Fruit fly (Drosophila melanogaster) whole organism, embryonic: ENCODE measurements around the gene Cpr30F.

Experiments used
- Ada2b ChIP-seq: fragments of 200-800 bp; sonication (Bioruptor generic); IDR thresholded peaks from 2 replicates; pipeline ENCODE4 v1.3.6; 2022; ENCODE audit warnings: missing biosample characterization, missing genetic modification characterization
- Adf1 ChIP-seq: fragments of 200-800 bp; sonication (Bioruptor generic); IDR thresholded peaks from 2 replicates; pipeline ENCODE4 v1.3.6; 2022; ENCODE audit warnings: missing biosample characterization, missing genetic modification characterization
- Atf-2 ChIP-seq: fragments of 200-800 bp; sonication (Bioruptor generic); optimal IDR thresholded peaks from 2 replicates; lab custom pipeline; 2016; ENCODE audit warnings: missing biosample characterization, missing genetic modification characterization
- BtbVII ChIP-seq: fragments of 200-800 bp; sonication (Bioruptor generic); optimal IDR thresholded peaks from 3 replicates; lab custom pipeline; 2017; ENCODE audit warnings: missing biosample characterization, mild to moderate bottlenecking, missing genetic modification characterization
- CG12071 ChIP-seq: fragments of 200-800 bp; sonication (Bioruptor generic); optimal IDR thresholded peaks from 3 replicates; lab custom pipeline; 2018; ENCODE audit warnings: missing biosample characterization, mild to moderate bottlenecking, missing genetic modification characterization
- CG13775 ChIP-seq: fragments of 200-800 bp; sonication (Bioruptor generic); optimal IDR thresholded peaks from 3 replicates; lab custom pipeline; 2017; ENCODE audit warnings: missing biosample characterization, mild to moderate bottlenecking, missing genetic modification characterization
- CG16815 ChIP-seq: fragments of 200-800 bp; sonication (Bioruptor generic); optimal IDR thresholded peaks from 3 replicates; lab custom pipeline; 2017; ENCODE audit warnings: missing biosample characterization, mild to moderate bottlenecking, missing genetic modification characterization
- CG17328 ChIP-seq: fragments of 200-800 bp; sonication (Bioruptor generic); IDR thresholded peaks from 2 replicates; pipeline ENCODE4 v1.3.6; 2022; ENCODE audit warnings: missing biosample characterization, missing genetic modification characterization
- CG34224 ChIP-seq: fragments of 200-800 bp; sonication (Bioruptor generic); IDR thresholded peaks from 3 replicates; pipeline ENCODE4 v1.3.6; 2022; ENCODE audit warnings: missing biosample characterization, missing genetic modification characterization; ENCODE audit not compliant: partially characterized antibody
- CG6254 ChIP-seq: fragments of 200-800 bp; sonication (Bioruptor generic); optimal IDR thresholded peaks from 3 replicates; lab custom pipeline; 2017; ENCODE audit warnings: mild to moderate bottlenecking, missing biosample characterization, missing genetic modification reagents, missing genetic modification characterization
- CG6765 ChIP-seq: fragments of 200-800 bp; sonication (Bioruptor generic); optimal IDR thresholded peaks from 3 replicates; lab custom pipeline; 2017; ENCODE audit warnings: missing biosample characterization, mild to moderate bottlenecking, missing genetic modification characterization
- CG9215 ChIP-seq: fragments of 200-800 bp; sonication (Bioruptor generic); IDR thresholded peaks from 2 replicates; pipeline ENCODE4 v1.3.6; 2022; ENCODE audit warnings: missing biosample characterization, missing genetic modification characterization
- CoRest ChIP-seq: fragments of 200-800 bp; sonication (Bioruptor generic); optimal IDR thresholded peaks from 3 replicates; lab custom pipeline; 2018; ENCODE audit warnings: missing biosample characterization, mild to moderate bottlenecking, missing genetic modification characterization, moderate library complexity
- D19B ChIP-seq: fragments of 200-800 bp; sonication (Bioruptor generic); optimal IDR thresholded peaks from 2 replicates; lab custom pipeline; 2017; ENCODE audit warnings: missing biosample characterization, mild to moderate bottlenecking, missing genetic modification characterization
- Dref ChIP-seq: fragments of 200-800 bp; sonication (Bioruptor generic); IDR thresholded peaks from 2 replicates; pipeline ENCODE4 v1.3.6; 2022; ENCODE audit warnings: missing biosample characterization, missing genetic modification characterization
- H15 ChIP-seq: fragments of 200-800 bp; sonication (Bioruptor generic); IDR thresholded peaks from 3 replicates; pipeline ENCODE4 v1.3.6; 2022; ENCODE audit warnings: missing biosample characterization, missing genetic modification characterization
- Hand ChIP-seq: fragments of 200-800 bp; sonication (Bioruptor generic); optimal IDR thresholded peaks from 2 replicates; lab custom pipeline; 2017; ENCODE audit warnings: mild to moderate bottlenecking, missing biosample characterization, missing genetic modification reagents, missing genetic modification characterization
- HmgZ ChIP-seq: fragments of 200-800 bp; sonication (Bioruptor generic); optimal IDR thresholded peaks from 2 replicates; lab custom pipeline; 2018; ENCODE audit warnings: missing biosample characterization, mild to moderate bottlenecking, missing genetic modification characterization
- Hmx ChIP-seq: fragments of 200-800 bp; sonication (Bioruptor generic); optimal IDR thresholded peaks from 2 replicates; lab custom pipeline; 2016; ENCODE audit warnings: missing biosample characterization, missing genetic modification characterization
- Kr ChIP-seq: fragments of 200-800 bp; sonication (Bioruptor generic); optimal IDR thresholded peaks from 2 replicates; lab custom pipeline; 2017; ENCODE audit warnings: missing biosample characterization, mild to moderate bottlenecking, missing genetic modification characterization
- MTF-1 ChIP-seq: fragments of 200-800 bp; sonication (Bioruptor generic); optimal IDR thresholded peaks from 2 replicates; lab custom pipeline; 2018; ENCODE audit warnings: missing biosample characterization, mild to moderate bottlenecking, missing genetic modification characterization, borderline replicate concordance
- Meics ChIP-seq: fragments of 200-800 bp; sonication (Bioruptor generic); optimal IDR thresholded peaks from 2 replicates; lab custom pipeline; 2017; ENCODE audit warnings: missing biosample characterization, mild to moderate bottlenecking, missing genetic modification characterization
- NFAT ChIP-seq: fragments of 200-800 bp; sonication (Bioruptor generic); IDR thresholded peaks from 2 replicates; pipeline ENCODE4 v1.3.6; 2022; ENCODE audit warnings: missing biosample characterization, missing genetic modification characterization
- Opbp ChIP-seq: fragments of 200-800 bp; sonication (Bioruptor generic); IDR thresholded peaks from 3 replicates; pipeline ENCODE4 v1.3.6; 2022; ENCODE audit warnings: missing biosample characterization, missing genetic modification characterization; ENCODE audit not compliant: partially characterized antibody
- Ptx1 ChIP-seq: fragments of 200-800 bp; sonication (Bioruptor generic); IDR thresholded peaks from 2 replicates; pipeline ENCODE4 v1.3.6; 2022; ENCODE audit warnings: missing biosample characterization, missing genetic modification characterization
- Rx ChIP-seq: fragments of 200-800 bp; sonication (Bioruptor generic); IDR thresholded peaks from 2 replicates; pipeline ENCODE4 v1.3.6; 2022; ENCODE audit warnings: missing biosample characterization, missing genetic modification characterization
- YL-1 ChIP-seq: fragments of 200-800 bp; sonication (Bioruptor generic); optimal IDR thresholded peaks from 3 replicates; lab custom pipeline; 2017; ENCODE audit warnings: missing biosample characterization, mild to moderate bottlenecking, missing genetic modification characterization
- ab ChIP-seq: fragments of 200-800 bp; sonication (Bioruptor generic); optimal IDR thresholded peaks from 2 replicates; lab custom pipeline; 2016; ENCODE audit warnings: missing biosample characterization, missing genetic modification characterization
- ara ChIP-seq: fragments of 200-800 bp; sonication (Bioruptor generic); IDR thresholded peaks from 2 replicates; pipeline ENCODE4 v1.3.6; 2022; ENCODE audit warnings: missing biosample characterization, missing genetic modification characterization
- az2 ChIP-seq: fragments of 200-800 bp; sonication (Bioruptor generic); optimal IDR thresholded peaks from 3 replicates; lab custom pipeline; 2016; ENCODE audit warnings: missing biosample characterization, missing genetic modification characterization
- danr ChIP-seq: fragments of 200-800 bp; sonication (Bioruptor generic); IDR thresholded peaks from 2 replicates; pipeline ENCODE4 v1.3.6; 2022; ENCODE audit warnings: missing biosample characterization, missing genetic modification characterization
- dpn ChIP-seq, 2 experiments: fragments of 200-800 bp; sonication (Bioruptor generic); optimal IDR thresholded peaks; 3 replicates each; lab custom pipeline; 2016; ENCODE audit warnings: missing biosample characterization in 2 of 2, missing genetic modification characterization in 2 of 2
- gcm2 ChIP-seq: fragments of 200-800 bp; sonication (Bioruptor generic); optimal IDR thresholded peaks from 2 replicates; lab custom pipeline; 2016; ENCODE audit warnings: missing biosample characterization, missing genetic modification characterization
- gem ChIP-seq: fragments of 200-800 bp; sonication (Bioruptor generic); optimal IDR thresholded peaks from 2 replicates; lab custom pipeline; 2019; ENCODE audit warnings: missing biosample characterization, mild to moderate bottlenecking, missing genetic modification characterization, moderate library complexity
- grn ChIP-seq: fragments of 200-800 bp; sonication (Bioruptor generic); optimal IDR thresholded peaks from 3 replicates; lab custom pipeline; 2017; ENCODE audit warnings: missing biosample characterization, missing genetic modification characterization
- hbn ChIP-seq: fragments of 200-800 bp; sonication (Bioruptor generic); IDR thresholded peaks from 2 replicates; pipeline ENCODE4 v1.3.6; 2022; ENCODE audit warnings: missing biosample characterization, missing genetic modification characterization; ENCODE audit not compliant: partially characterized antibody
- hkb ChIP-seq, 2 experiments: fragments of 200-800 bp in 1 of 2; fragments of >200 bp in 1 of 2; sonication (Bioruptor generic) in 1 of 2; IDR thresholded peaks in 1 of 2; optimal IDR thresholded peaks in 1 of 2; 2 replicates each; pipeline versions ENCODE4 v1.3.6 to Lab custom; 2017 to 2022; ENCODE audit warnings: missing biosample characterization in 1 of 2, missing genetic modification characterization in 1 of 2
- insv ChIP-seq, 2 experiments: fragments of 200-800 bp; sonication (Bioruptor generic); optimal IDR thresholded peaks; 3 replicates each; lab custom pipeline; 2016 to 2018; ENCODE audit warnings: missing biosample characterization in 2 of 2, missing genetic modification characterization in 2 of 2
- jumu ChIP-seq: fragments of 200-800 bp; sonication (Bioruptor generic); optimal IDR thresholded peaks from 3 replicates; lab custom pipeline; 2016; ENCODE audit warnings: missing biosample characterization, missing genetic modification characterization
- lab ChIP-seq: fragments of 200-800 bp; sonication (Bioruptor generic); optimal IDR thresholded peaks from 3 replicates; lab custom pipeline; 2017; ENCODE audit warnings: missing biosample characterization, missing genetic modification characterization, mild to moderate bottlenecking, moderate library complexity, missing genetic modification reagents
- lilli ChIP-seq: fragments of 200-800 bp; sonication (Bioruptor generic); optimal IDR thresholded peaks from 3 replicates; lab custom pipeline; 2016; ENCODE audit warnings: missing biosample characterization, missing genetic modification characterization
- nau ChIP-seq: fragments of 200-800 bp; sonication (Bioruptor generic); optimal IDR thresholded peaks from 3 replicates; lab custom pipeline; 2017; ENCODE audit warnings: missing biosample characterization, mild to moderate bottlenecking, missing genetic modification characterization, missing genetic modification reagents
- pb ChIP-seq: fragments of 200-800 bp; sonication (Bioruptor generic); optimal IDR thresholded peaks from 3 replicates; lab custom pipeline; 2016; ENCODE audit warnings: missing biosample characterization, missing genetic modification characterization
- pho ChIP-seq: fragments of 200-800 bp; sonication (Bioruptor generic); optimal IDR thresholded peaks from 2 replicates; lab custom pipeline; 2016; ENCODE audit warnings: missing biosample characterization, missing genetic modification characterization
- run ChIP-seq: fragments of 200-800 bp; sonication (Bioruptor generic); optimal IDR thresholded peaks from 3 replicates; lab custom pipeline; 2018; ENCODE audit warnings: missing biosample characterization, mild to moderate bottlenecking, missing genetic modification characterization
- salm ChIP-seq: fragments of 200-800 bp; sonication (Bioruptor generic); optimal IDR thresholded peaks from 2 replicates; lab custom pipeline; 2018; ENCODE audit warnings: missing biosample characterization, mild to moderate bottlenecking, missing genetic modification characterization
- sc ChIP-seq, 3 experiments: fragments of >200 bp in 2 of 3; fragments of 200-800 bp in 1 of 3; sonication (Bioruptor generic) in 1 of 3; optimal IDR thresholded peaks; 2 replicates in 2 of 3; 3 replicates in 1 of 3; lab custom pipeline; 2017; ENCODE audit warnings: mild to moderate bottlenecking in 1 of 3, missing biosample characterization in 1 of 3, missing genetic modification characterization in 1 of 3, missing genetic modification reagents in 1 of 3
- seq ChIP-seq: fragments of 200-800 bp; sonication (Bioruptor generic); IDR thresholded peaks from 2 replicates; pipeline ENCODE4 v1.3.6; 2022; ENCODE audit warnings: missing biosample characterization, missing genetic modification characterization
- shn ChIP-seq: fragments of 200-800 bp; sonication (Bioruptor generic); optimal IDR thresholded peaks from 3 replicates; lab custom pipeline; 2016; ENCODE audit warnings: missing biosample characterization, missing genetic modification characterization
- yki ChIP-seq: fragments of >200 bp; optimal IDR thresholded peaks from 3 replicates; lab custom pipeline; 2018

Gene Cpr30F

DNA sequence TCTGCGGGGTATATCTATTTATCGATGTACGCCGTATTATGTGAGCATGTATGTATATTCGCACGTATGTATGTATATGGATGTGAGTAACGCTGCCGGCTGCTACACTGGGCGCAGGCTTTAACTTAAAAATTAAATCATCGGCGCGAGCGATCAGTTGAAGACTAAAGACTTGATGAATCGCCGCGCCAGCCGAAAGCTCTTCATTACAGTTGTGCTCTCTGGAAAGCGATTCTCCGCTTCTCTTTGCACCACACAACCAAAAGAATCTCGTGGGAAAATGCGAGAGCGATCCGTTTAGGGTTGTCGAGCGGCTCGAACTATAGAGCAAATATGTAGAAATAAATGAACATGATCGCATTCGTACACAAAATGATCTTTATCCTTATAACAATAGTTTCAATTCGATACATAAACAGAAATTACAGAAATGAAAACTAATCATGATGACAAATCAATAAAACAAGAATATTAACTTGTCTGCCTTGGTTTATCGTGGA lies 24.4 kb downstream of the Cpr30F start, which contains the start of gene CG13124 (continued):
- TF ChIP-seq CG6765 (GFP tag; lab: Kevin White, UChicago) (peak; percentile 54), nau (GFP tag; lab: Kevin White, UChicago) (no peak), hkb (optimal IDR thresholded peaks at IDR 0.05; lab: Kevin White, UChicago) (no peak), hkb (GFP tag; IDR thresholded peaks at IDR 0.05; lab: Robert Waterston, UW) (peak; percentile 24), BtbVII (peak; percentile 60), Ptx1 (no peak), danr (GFP tag; lab: Robert Waterston, UW) (no peak), Hmx (no peak), pho (GFP tag; lab: Kevin White, UChicago) (no peak), Atf-2 (no peak), CG13775 (GFP tag; lab: Kevin White, UChicago) (no peak), gcm2 (GFP tag; lab: Kevin White, UChicago) (no peak), D19B (no peak), Dref (no peak), lab (GFP tag; lab: Kevin White, UChicago) (peak; percentile 50), dpn (GFP tag; optimal IDR thresholded peaks at IDR 0.05; lab: Kevin White, UChicago) (no peak), H15 (GFP tag; lab: Robert Waterston, UW) (no peak), CG34224 (GFP tag; lab: Robert Waterston, UW) (no peak; the same call in 2 of the 3 replicates), gem (tag; lab: Kevin White, UChicago) (peak; percentile 37), Kr (GFP tag; lab: Kevin White, UChicago) (no peak), CG9215 (GFP tag; lab: Robert Waterston, UW) (no peak), CoRest (tag; lab: Kevin White, UChicago) (no peak), CG6254 (no peak), lilli (GFP tag; lab: Kevin White, UChicago) (peak; percentile 59), Rx (GFP tag; lab: Robert Waterston, UW) (no peak), seq (no peak; the same call in 1 of the 2 replicates), pb (no peak), ab (GFP tag; lab: Kevin White, UChicago) (no peak), CG16815 (no peak), az2 (no peak), ara (GFP tag; lab: Robert Waterston, UW) (no peak), sc (optimal IDR thresholded peaks at IDR 0.05; lab: Kevin White, UChicago) (no peak), sc (GFP tag; optimal IDR thresholded peaks at IDR 0.05; lab: Kevin White, UChicago) (no peak), YL-1 (GFP tag; lab: Kevin White, UChicago) (no peak), NFAT (GFP tag; lab: Robert Waterston, UW) (peak; percentile 25; the same call in 1 of the 2 replicates), Opbp (no peak), hbn (GFP tag; lab: Robert Waterston, UW) (no peak), jumu (GFP tag; lab: Kevin White, UChicago) (no peak), Hand (GFP tag; lab: Kevin White, UChicago) (peak; percentile 50), yki (no peak), CG17328 (peak; percentile 38; the same call in 1 of the 2 replicates), Ada2b (GFP tag; lab: Robert Waterston, UW) (no peak), HmgZ (tag; lab: Kevin White, UChicago) (peak; percentile 0), grn (GFP tag; lab: Kevin White, UChicago) (no peak), shn (GFP tag; lab: Kevin White, UChicago) (no peak), CG12071 (peak; percentile 38), Meics (GFP tag; lab: Kevin White, UChicago) (peak; percentile 54), MTF-1 (GFP tag; lab: Kevin White, UChicago) (no peak), Adf1 (GFP tag; lab: Robert Waterston, UW) (peak; percentile 42; the same call in 1 of the 2 replicates), insv (GFP tag; optimal IDR thresholded peaks at IDR 0.05; lab: Kevin White, UChicago) (no peak), run (tag; lab: Kevin White, UChicago) (no peak), salm (tag; lab: Kevin White, UChicago) (peak; percentile 16)
